Worm (Caenorhabditis elegans) whole organism, L3 larva: ENCODE results near the gene lbp-7.

ENCODE experiments used
- R02D3.7 ChIP-seq: fragments of 150-350 bp; optimal IDR thresholded peaks from 2 replicates; lab custom pipeline; 2014; ENCODE audit warnings: missing biosample characterization, missing genetic modification characterization
- aly-2 ChIP-seq: fragments of 150-350 bp; optimal IDR thresholded peaks from 2 replicates; lab custom pipeline; 2014; ENCODE audit warnings: missing biosample characterization, missing genetic modification characterization
- ama-1 ChIP-seq: fragments of 150-350 bp; optimal IDR thresholded peaks from 2 replicates; lab custom pipeline; 2018
- ceh-16 ChIP-seq: sonication (generic microtip); optimal IDR thresholded peaks from 2 replicates; lab custom pipeline; 2017; ENCODE audit warnings: missing biosample characterization, missing genetic modification characterization
- ceh-28 ChIP-seq: fragments of 150-350 bp; optimal IDR thresholded peaks from 2 replicates; lab custom pipeline; 2014; ENCODE audit warnings: missing biosample characterization, missing genetic modification reagents, missing genetic modification characterization
- egl-5 ChIP-seq: fragments of 150-350 bp; optimal IDR thresholded peaks from 2 replicates; lab custom pipeline; 2017; ENCODE audit warnings: missing biosample characterization, missing genetic modification reagents, missing genetic modification characterization, inconsistent platforms
- elt-1 ChIP-seq: fragments of 150-350 bp; optimal IDR thresholded peaks from 2 replicates; lab custom pipeline; 2014; ENCODE audit warnings: missing biosample characterization, missing genetic modification characterization
- elt-2 ChIP-seq: sonication (generic microtip); optimal IDR thresholded peaks from 2 replicates; lab custom pipeline; 2016; ENCODE audit warnings: missing genetic modification reagents, mild to moderate bottlenecking, missing genetic modification characterization, missing compliant biosample characterization
- elt-3 ChIP-seq, 3 experiments: fragments of 150-350 bp in 1 of 3; sonication (generic microtip) in 2 of 3; optimal IDR thresholded peaks; 2 replicates in 2 of 3; 4 replicates in 1 of 3; lab custom pipeline; 2014 to 2017; ENCODE audit warnings: missing biosample characterization in 3 of 3, missing genetic modification characterization in 3 of 3
- eor-1 ChIP-seq, 2 experiments: fragments of 150-350 bp; optimal IDR thresholded peaks; 2 replicates each; lab custom pipeline; 2014 to 2018; ENCODE audit warnings: missing biosample characterization in 2 of 2, missing genetic modification characterization in 2 of 2
- fkh-10 ChIP-seq: sonication (generic microtip); optimal IDR thresholded peaks from 2 replicates; lab custom pipeline; 2017; ENCODE audit warnings: missing biosample characterization, missing genetic modification reagents, missing genetic modification characterization
- hmg-11 ChIP-seq: sonication (generic microtip); optimal IDR thresholded peaks from 2 replicates; lab custom pipeline; 2016; ENCODE audit warnings: missing genetic modification characterization, missing compliant biosample characterization
- jun-1 ChIP-seq: fragments of 150-350 bp; optimal IDR thresholded peaks from 2 replicates; lab custom pipeline; 2014; ENCODE audit warnings: missing biosample characterization, missing genetic modification reagents, missing genetic modification characterization
- lin-39 ChIP-seq: fragments of 150-350 bp; optimal IDR thresholded peaks from 2 replicates; lab custom pipeline; 2018; ENCODE audit warnings: missing biosample characterization, missing genetic modification reagents, missing genetic modification characterization
- lsy-12 ChIP-seq: sonication (generic microtip); optimal IDR thresholded peaks from 2 replicates; lab custom pipeline; 2016; ENCODE audit warnings: mild to moderate bottlenecking, missing genetic modification characterization, missing compliant biosample characterization
- mml-1 ChIP-seq: fragments of 150-350 bp; sonication (generic microtip); optimal IDR thresholded peaks from 3 replicates; lab custom pipeline; 2014; ENCODE audit warnings: missing biosample characterization, missing genetic modification characterization
- nfya-1 ChIP-seq: sonication (generic microtip); optimal IDR thresholded peaks from 2 replicates; lab custom pipeline; 2017; ENCODE audit warnings: missing genetic modification characterization, mild to moderate bottlenecking, missing compliant biosample characterization, antibody characterized with exemption, moderate library complexity; ENCODE audit not compliant: insufficient read depth
- nhr-11 ChIP-seq: fragments of 150-350 bp; optimal IDR thresholded peaks from 2 replicates; lab custom pipeline; 2014; ENCODE audit warnings: missing biosample characterization, missing genetic modification characterization
- nhr-12 ChIP-seq: fragments of 150-350 bp; optimal IDR thresholded peaks from 2 replicates; lab custom pipeline; 2014; ENCODE audit warnings: missing biosample characterization, missing genetic modification characterization
- nhr-23 ChIP-seq: fragments of 150-350 bp; optimal IDR thresholded peaks from 2 replicates; lab custom pipeline; 2014; ENCODE audit warnings: missing biosample characterization, missing genetic modification reagents, missing genetic modification characterization
- nhr-237 ChIP-seq: fragments of 150-350 bp; optimal IDR thresholded peaks from 2 replicates; lab custom pipeline; 2014; ENCODE audit warnings: missing biosample characterization, missing genetic modification characterization
- nhr-25 ChIP-seq: sonication (generic microtip); optimal IDR thresholded peaks from 2 replicates; lab custom pipeline; 2017; ENCODE audit warnings: missing biosample characterization, missing genetic modification characterization
- nhr-28 ChIP-seq: fragments of 150-350 bp; optimal IDR thresholded peaks from 2 replicates; lab custom pipeline; 2014; ENCODE audit warnings: missing biosample characterization, missing genetic modification characterization
- nhr-67 ChIP-seq: fragments of 150-350 bp; optimal IDR thresholded peaks from 2 replicates; lab custom pipeline; 2014; ENCODE audit warnings: missing biosample characterization, missing genetic modification characterization
- nhr-76 ChIP-seq: fragments of 150-350 bp; sonication (generic microtip); optimal IDR thresholded peaks from 5 replicates; lab custom pipeline; 2014; ENCODE audit warnings: missing biosample characterization, missing genetic modification characterization
- nhr-77 ChIP-seq: fragments of 150-350 bp; optimal IDR thresholded peaks from 2 replicates; lab custom pipeline; 2014; ENCODE audit warnings: missing biosample characterization, missing genetic modification characterization
- pha-4 ChIP-seq: fragments of 150-350 bp; optimal IDR thresholded peaks from 2 replicates; lab custom pipeline; 2014; ENCODE audit warnings: missing biosample characterization, missing genetic modification reagents, missing genetic modification characterization
- pqm-1 ChIP-seq: fragments of 150-350 bp; optimal IDR thresholded peaks from 2 replicates; lab custom pipeline; 2017; ENCODE audit warnings: missing biosample characterization, missing genetic modification characterization, inconsistent platforms
- sea-2 ChIP-seq: fragments of 150-350 bp; sonication (generic microtip); optimal IDR thresholded peaks from 4 replicates; lab custom pipeline; 2014; ENCODE audit warnings: missing biosample characterization, missing genetic modification reagents, missing genetic modification characterization
- snpc-4 ChIP-seq: fragments of 150-350 bp; optimal IDR thresholded peaks from 2 replicates; lab custom pipeline; 2014; ENCODE audit warnings: missing biosample characterization, missing genetic modification characterization
- unc-39 ChIP-seq: sonication (generic microtip); optimal IDR thresholded peaks from 4 replicates; lab custom pipeline; 2017; ENCODE audit warnings: missing biosample characterization, missing genetic modification characterization
- unc-62 ChIP-seq: fragments of 150-350 bp; sonication (generic microtip); optimal IDR thresholded peaks from 4 replicates; lab custom pipeline; 2014; ENCODE audit warnings: missing biosample characterization, missing genetic modification reagents, missing genetic modification characterization
- zag-1 ChIP-seq: fragments of 150-350 bp; optimal IDR thresholded peaks from 2 replicates; lab custom pipeline; 2014; ENCODE audit warnings: missing biosample characterization, missing genetic modification characterization

The lbp-7 gene

ce11 chrV:13879241-13879640 is at the start of gene lbp-7:
lbp-7 (plus strand) TSS chrV:13879552.
- peak; percentile 93 for TF ChIP-seq elt-2 (tag; lab: Kevin White, UChicago)
- no peak for TF ChIP-seq nhr-76 (tag; lab: Kevin White, UChicago)
- TF ChIP-seq R02D3.7 = no peak
- TF ChIP-seq fkh-10 = no peak
- TF ChIP-seq nhr-11 (tag; lab: Kevin White, UChicago) = no peak
- TF ChIP-seq elt-1 (tag; lab: Kevin White, UChicago) = no peak
- no peak for TF ChIP-seq sea-2 (GFP tag; lab: Kevin White, UChicago)
- TF ChIP-seq jun-1 (tag; lab: Kevin White, UChicago) = peak; percentile 23
- no peak for TF ChIP-seq nhr-67 (tag; lab: Kevin White, UChicago)
- TF ChIP-seq pha-4 = peak; percentile 41
- TF ChIP-seq snpc-4 (tag; lab: Kevin White, UChicago) = no peak
- TF ChIP-seq lin-39 (tag; lab: Kevin White, UChicago) = no peak
- TF ChIP-seq nhr-12 = no peak
- no peak for TF ChIP-seq elt-3 (tag; optimal IDR thresholded peaks at IDR 0.05; lab: Kevin White, UChicago)
- TF ChIP-seq nhr-23 (tag; lab: Kevin White, UChicago) = no peak
- peak; percentile 94 for TF ChIP-seq pqm-1 (tag; lab: Kevin White, UChicago)
- TF ChIP-seq ama-1 (lab: Kevin White, UChicago) = no peak
- no peak for TF ChIP-seq eor-1 (tag; optimal IDR thresholded peaks at IDR 0.05; lab: Kevin White, UChicago)
- TF ChIP-seq nhr-25 (tag; lab: Kevin White, UChicago) = no peak
- no peak for TF ChIP-seq mml-1 (tag; lab: Kevin White, UChicago)
- no peak for TF ChIP-seq nhr-28 (tag; lab: Kevin White, UChicago)
- no peak for TF ChIP-seq lsy-12 (tag; lab: Kevin White, UChicago)
- no peak for TF ChIP-seq aly-2 (tag; lab: Kevin White, UChicago)
- TF ChIP-seq unc-62 (GFP tag; lab: Kevin White, UChicago) = no peak
- TF ChIP-seq unc-39 (tag; lab: Kevin White, UChicago) = no peak
- no peak for TF ChIP-seq nhr-77 (tag; lab: Kevin White, UChicago)

ce11 chrV:13830813-13831212 is 48.5 kb upstream of the lbp-7 start, which contains the start of gene str-165:
str-165 (plus strand) TSS chrV:13831113.
- TF ChIP-seq lsy-12 (tag; lab: Kevin White, UChicago) = no peak
- TF ChIP-seq nhr-25 (tag; lab: Kevin White, UChicago) = no peak
- no peak for TF ChIP-seq elt-1 (tag; lab: Kevin White, UChicago)
- TF ChIP-seq mml-1 (tag; lab: Kevin White, UChicago) = no peak
- TF ChIP-seq pqm-1 (tag; lab: Kevin White, UChicago) = no peak
- TF ChIP-seq, all 47 proteins: peak for 0

ce11 chrV:13833951-13834350 is 45.4 kb upstream of the lbp-7 start, which contains the start of gene srx-129:
srx-129 (plus strand) TSS chrV:13834251.
- TF ChIP-seq elt-2 (tag; lab: Kevin White, UChicago) (no peak), eor-1 (tag; optimal IDR thresholded peaks at IDR 0.05; lab: Kevin White, UChicago) (no peak), nhr-237 (tag; lab: Kevin White, UChicago) (no peak), nhr-25 (tag; lab: Kevin White, UChicago) (no peak), ceh-28 (no peak), nhr-11 (tag; lab: Kevin White, UChicago) (no peak), nfya-1 (tag; lab: Kevin White, UChicago) (no peak)
- TF ChIP-seq, all 47 proteins: peak for 0

- TF ChIP-seq lin-39 (tag; lab: Kevin White, UChicago) (no peak), egl-5 (tag; lab: Kevin White, UChicago) (no peak), ceh-16 (no peak), mml-1 (tag; lab: Kevin White, UChicago) (no peak), hmg-11 (tag; lab: Kevin White, UChicago) (no peak), ceh-28 (no peak), nhr-76 (tag; lab: Kevin White, UChicago) (no peak), R02D3.7 (no peak)
Observed at ce11 chrV:13837173-13837572, 42.2 kb upstream of the lbp-7 start, which contains the start of gene srx-128. srx-128 (plus strand) TSS chrV:13837473.

- TF ChIP-seq zag-1 (tag; lab: Kevin White, UChicago) (no peak), aly-2 (tag; lab: Kevin White, UChicago) (no peak)
Observed at ce11 chrV:13839433-13839832, 39.9 kb upstream of the lbp-7 start, which contains the start of gene F55B12.10. F55B12.10 (plus strand) TSS chrV:13839733.
